Worm (Caenorhabditis elegans) whole organism, L2 larva: ENCODE measurements around the gene C47A10.12.

Experiments used
- ama-1 ChIP-seq: fragments of 150-350 bp; optimal IDR thresholded peaks from 2 replicates; lab custom pipeline; 2018; ENCODE audit warnings: inconsistent platforms
- egl-27 ChIP-seq: sonication (generic microtip); optimal IDR thresholded peaks from 3 replicates; lab custom pipeline; 2017; ENCODE audit warnings: missing biosample characterization, missing genetic modification reagents, missing genetic modification characterization
- elt-3 ChIP-seq: sonication (generic microtip); optimal IDR thresholded peaks from 2 replicates; lab custom pipeline; 2017; ENCODE audit warnings: missing biosample characterization, missing genetic modification characterization
- lin-11 ChIP-seq: fragments of 150-350 bp; sonication (generic microtip); optimal IDR thresholded peaks from 2 replicates; lab custom pipeline; 2014; ENCODE audit warnings: missing biosample characterization, missing genetic modification characterization, inconsistent platforms, mixed read lengths
- mab-5 ChIP-seq: fragments of 150-350 bp; optimal IDR thresholded peaks from 2 replicates; lab custom pipeline; 2014; ENCODE audit warnings: missing biosample characterization, missing genetic modification characterization
- mdl-1 ChIP-seq, 2 experiments: fragments of 150-350 bp in 1 of 2; sonication (generic microtip) in 1 of 2; optimal IDR thresholded peaks; 2 replicates each; lab custom pipeline; 2017; ENCODE audit warnings: missing biosample characterization in 2 of 2, missing genetic modification characterization in 2 of 2
- nhr-21 ChIP-seq: fragments of 150-350 bp; optimal IDR thresholded peaks from 2 replicates; lab custom pipeline; 2014; ENCODE audit warnings: missing biosample characterization, missing genetic modification characterization
- nhr-237 ChIP-seq: fragments of 150-350 bp; optimal IDR thresholded peaks from 2 replicates; lab custom pipeline; 2014; ENCODE audit warnings: missing biosample characterization, missing genetic modification characterization
- nhr-77 ChIP-seq: fragments of 150-350 bp; optimal IDR thresholded peaks from 2 replicates; lab custom pipeline; 2014; ENCODE audit warnings: missing biosample characterization, missing genetic modification characterization
- skn-1 ChIP-seq: sonication (generic microtip); optimal IDR thresholded peaks from 2 replicates; lab custom pipeline; 2017; ENCODE audit warnings: missing biosample characterization, missing genetic modification characterization
- snpc-4 ChIP-seq: fragments of 150-350 bp; optimal IDR thresholded peaks from 2 replicates; lab custom pipeline; 2014; ENCODE audit warnings: missing biosample characterization, missing genetic modification characterization
- unc-55 ChIP-seq: fragments of 150-350 bp; sonication (generic microtip); optimal IDR thresholded peaks from 3 replicates; lab custom pipeline; 2014; ENCODE audit warnings: missing biosample characterization, missing genetic modification reagents, missing genetic modification characterization
- unc-62 ChIP-seq: fragments of 150-350 bp; optimal IDR thresholded peaks from 2 replicates; lab custom pipeline; 2014; ENCODE audit warnings: missing biosample characterization, missing genetic modification reagents, missing genetic modification characterization

DNA sequence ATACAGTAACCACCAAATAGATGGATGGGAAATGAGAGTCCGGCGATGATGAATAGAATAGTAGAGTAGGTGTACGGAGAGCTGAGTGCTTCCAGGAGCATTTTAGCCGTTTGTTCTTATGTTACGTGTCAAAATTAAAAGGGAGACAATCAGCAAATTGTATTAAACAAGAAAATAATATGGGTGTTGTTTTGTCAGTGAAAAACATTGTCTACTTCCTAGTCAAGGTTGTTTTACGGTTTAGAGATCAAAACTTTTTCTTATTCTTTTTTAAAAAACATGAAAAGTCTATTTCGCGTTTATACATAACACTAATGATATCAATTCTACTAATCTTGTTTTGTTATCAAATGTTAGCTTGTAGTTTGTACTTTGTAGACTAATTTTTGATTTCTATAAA is 16.3 kb downstream of the C47A10.12 start, which contains the start of gene srh-289:
- TF ChIP-seq skn-1 (no peak), nhr-237 (tag; lab: Kevin White, UChicago) (no peak), unc-55 (GFP tag; lab: Kevin White, UChicago) (no peak), lin-11 (no peak), unc-62 (GFP tag; lab: Kevin White, UChicago) (no peak), mdl-1 (tag; optimal IDR thresholded peaks at IDR 0.05; lab: Kevin White, UChicago) (no peak), egl-27 (no peak), ama-1 (lab: Kevin White, UChicago) (no peak), elt-3 (no peak), mab-5 (no peak), nhr-21 (no peak), snpc-4 (tag; lab: Kevin White, UChicago) (no peak), nhr-77 (tag; lab: Kevin White, UChicago) (no peak)
